Fruit fly (Drosophila melanogaster): ENCODE data around the gene Sh3beta.

The Sh3beta gene

DNA sequence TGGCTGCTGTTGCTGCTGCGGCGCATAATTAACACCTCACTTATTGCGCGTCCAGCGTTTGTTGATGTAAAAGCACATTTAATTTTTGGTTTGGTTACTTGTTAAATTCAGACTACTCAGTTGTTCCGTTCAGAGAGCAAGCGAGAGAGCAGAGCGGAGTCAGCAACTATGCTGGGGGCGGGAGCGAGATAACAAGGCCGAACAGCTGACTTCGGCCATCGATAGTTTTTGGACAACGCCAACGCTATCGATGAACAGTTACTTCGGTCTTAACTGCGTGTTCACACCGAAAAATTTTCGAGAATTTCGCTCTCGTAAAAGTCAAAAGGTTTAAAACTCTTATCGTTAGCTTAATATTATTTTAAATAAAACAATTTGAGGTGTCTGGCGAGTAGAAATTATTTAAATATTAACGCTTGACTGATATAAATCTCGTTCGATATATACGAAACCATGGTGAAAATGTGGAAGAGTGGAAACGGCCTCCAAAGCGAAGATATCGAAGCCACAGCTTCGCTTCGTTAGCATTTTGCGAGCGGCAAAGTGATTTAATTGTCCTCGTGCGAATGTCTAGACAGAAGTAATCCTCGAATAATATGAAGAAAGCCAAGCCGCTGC is 12.4 kb upstream of the Sh3beta start, which contains the start of the genes SMSr and smid (continued):
- TF ChIP-seq Dad (GFP tag; optimal IDR thresholded peaks at IDR 0.05) (no peak), CG6813 (GFP tag; optimal IDR thresholded peaks at IDR 0.05) (no peak), klu (GFP tag; IDR thresholded peaks at IDR 0.05) (peak; percentile 69; the same call in 1 of the 2 replicates), HLHmδ (GFP tag; optimal IDR thresholded peaks at IDR 0.05) (peak; percentile 4), Camta (GFP tag; optimal IDR thresholded peaks at IDR 0.05) (peak; percentile 69), CG2202 (tag; optimal IDR thresholded peaks at IDR 0.05) (no peak), insv (GFP tag; optimal IDR thresholded peaks at IDR 0.05) (peak in 1 of 2 experiments; percentile 44), btn (GFP tag; optimal IDR thresholded peaks at IDR 0.05) (no peak), CG18764 (GFP tag; optimal IDR thresholded peaks at IDR 0.05) (peak; percentile 40), lab (GFP tag; optimal IDR thresholded peaks at IDR 0.05) (peak; percentile 51), CG30431 (GFP tag; optimal IDR thresholded peaks at IDR 0.05) (no peak), ttk (GFP tag; IDR thresholded peaks at IDR 0.05) (no peak), CG11723 (GFP tag; optimal IDR thresholded peaks at IDR 0.05) (peak; percentile 35), CG32532 (GFP tag; IDR thresholded peaks at IDR 0.05) (peak; percentile 70), Poxn (GFP tag; IDR thresholded peaks at IDR 0.05) (no peak), Tbp (GFP tag; optimal IDR thresholded peaks at IDR 0.05) (no peak), eyg (GFP tag; optimal IDR thresholded peaks at IDR 0.05) (no peak), her (GFP tag; optimal IDR thresholded peaks at IDR 0.05) (no peak), pho (GFP tag; optimal IDR thresholded peaks at IDR 0.05) (peak; percentile 61), sc (optimal IDR thresholded peaks at IDR 0.05) (no peak), sc (GFP tag; optimal IDR thresholded peaks at IDR 0.05) (peak; percentile 31), hbn (GFP tag; IDR thresholded peaks at IDR 0.05; ENCODE audit: partially characterized antibody) (peak; percentile 71; the same call in 1 of the 2 replicates), pzg (GFP tag; optimal IDR thresholded peaks at IDR 0.05) (peak; percentile 73), Abd-B (GFP tag; optimal IDR thresholded peaks at IDR 0.05) (no peak), wek (GFP tag; optimal IDR thresholded peaks at IDR 0.05) (peak; percentile 22), CG1529 (GFP tag; optimal IDR thresholded peaks at IDR 0.05) (peak; percentile 57), CG17802 (tag; optimal IDR thresholded peaks at IDR 0.05) (peak; percentile 93), org-1 (GFP tag; optimal IDR thresholded peaks at IDR 0.05) (peak; percentile 4), HLH3B (GFP tag; IDR thresholded peaks at IDR 0.05) (0 out of 2 replicates have a peak, but pooled peaks have one; percentile 22), nmo (GFP tag; optimal IDR thresholded peaks at IDR 0.05) (peak; percentile 85), CG6175 (GFP tag; IDR thresholded peaks at IDR 0.05) (no peak), so (GFP tag; IDR thresholded peaks at IDR 0.05) (no peak), unc-4 (GFP tag; IDR thresholded peaks at IDR 0.05; ENCODE audit: partially characterized antibody) (peak; percentile 91), otp (GFP tag; IDR thresholded peaks at IDR 0.05) (no peak), CG6791 (GFP tag; IDR thresholded peaks at IDR 0.05; ENCODE audit: partially characterized antibody) (peak; percentile 75), dati (GFP tag; IDR thresholded peaks at IDR 0.05) (no peak), NfI (GFP tag; optimal IDR thresholded peaks at IDR 0.05) (peak; percentile 58), Hr3 (GFP tag; optimal IDR thresholded peaks at IDR 0.05) (peak; percentile 55), Dref (GFP tag; IDR thresholded peaks at IDR 0.05) (peak; percentile 78), YL-1 (GFP tag; optimal IDR thresholded peaks at IDR 0.05) (peak; percentile 78), ato (GFP tag; IDR thresholded peaks at IDR 0.05; ENCODE audit: partially characterized antibody) (peak; percentile 65), kay (GFP tag; optimal IDR thresholded peaks at IDR 0.05) (peak; percentile 8), B-H1 (GFP tag; IDR thresholded peaks at IDR 0.05) (no peak; the same call in 2 of the 3 replicates), CG8290 (GFP tag; optimal IDR thresholded peaks at IDR 0.05) (peak; percentile 45), CG8290 (tag; optimal IDR thresholded peaks at IDR 0.05) (peak in 1 of 2 experiments; percentile 4), wdn (GFP tag; IDR thresholded peaks at IDR 0.05) (no peak), CrebB (tag; optimal IDR thresholded peaks at IDR 0.05) (peak; percentile 2), dpn (GFP tag; optimal IDR thresholded peaks at IDR 0.05) (peak; percentile 63 to 65), CG31365 (tag; optimal IDR thresholded peaks at IDR 0.05) (no peak), gem (tag; optimal IDR thresholded peaks at IDR 0.05) (peak; percentile 82), sisA (GFP tag; IDR thresholded peaks at IDR 0.05) (peak; percentile 48; the same call in 1 of the 2 replicates)
